Worm (Caenorhabditis elegans) whole organism, late embryonic: ENCODE measurements around the gene R01H2.2.

Source experiments
- C38D4.7 ChIP-seq: fragments of 200-800 bp; sonication (Bioruptor generic); optimal IDR thresholded peaks from 2 replicates; lab custom pipeline; 2018; ENCODE audit warnings: mild to moderate bottlenecking, missing genetic modification characterization, moderate library complexity, missing compliant biosample characterization
- T23F11.4 ChIP-seq: fragments of 200-800 bp; sonication (Bioruptor generic); optimal IDR thresholded peaks from 2 replicates; lab custom pipeline; 2018; ENCODE audit warnings: mild to moderate bottlenecking, missing genetic modification characterization, missing compliant biosample characterization
- Y22D7AL.16 ChIP-seq: sonication (generic microtip); optimal IDR thresholded peaks from 2 replicates; lab custom pipeline; 2016; ENCODE audit warnings: missing genetic modification characterization, missing compliant biosample characterization
- ceh-30 ChIP-seq: fragments of 150-350 bp; optimal IDR thresholded peaks from 2 replicates; lab custom pipeline; 2014; ENCODE audit warnings: missing biosample characterization, missing genetic modification characterization
- ceh-45 ChIP-seq: fragments of 200-800 bp; sonication (Bioruptor generic); IDR thresholded peaks from 2 replicates; pipeline ENCODE4 v1.3.6; 2022; ENCODE audit warnings: missing genetic modification reagents, missing genetic modification characterization, missing compliant biosample characterization
- ceh-48 ChIP-seq: sonication (generic microtip); optimal IDR thresholded peaks from 2 replicates; lab custom pipeline; 2016; ENCODE audit warnings: missing genetic modification characterization, inconsistent platforms, missing compliant biosample characterization
- ceh-6 ChIP-seq: fragments of 200-800 bp; sonication (Bioruptor generic); optimal IDR thresholded peaks from 2 replicates; lab custom pipeline; 2018; ENCODE audit warnings: mild to moderate bottlenecking, missing genetic modification characterization, missing compliant biosample characterization
- ceh-9 ChIP-seq: sonication (generic microtip); optimal IDR thresholded peaks from 2 replicates; lab custom pipeline; 2016; ENCODE audit warnings: mild to moderate bottlenecking, missing genetic modification characterization, inconsistent platforms, missing compliant biosample characterization
- dmd-4 ChIP-seq: sonication (generic microtip); optimal IDR thresholded peaks from 2 replicates; lab custom pipeline; 2016; ENCODE audit warnings: borderline replicate concordance, missing genetic modification characterization, missing compliant biosample characterization
- dve-1 ChIP-seq: sonication (generic microtip); optimal IDR thresholded peaks from 2 replicates; lab custom pipeline; 2017; ENCODE audit warnings: antibody characterized with exemption, mild to moderate bottlenecking, missing genetic modification characterization, missing compliant biosample characterization
- elt-2 ChIP-seq: sonication (generic microtip); optimal IDR thresholded peaks from 2 replicates; lab custom pipeline; 2016; ENCODE audit warnings: missing genetic modification reagents, missing genetic modification characterization, missing compliant biosample characterization
- elt-4 ChIP-seq: sonication (generic microtip); optimal IDR thresholded peaks from 2 replicates; lab custom pipeline; 2016; ENCODE audit warnings: missing genetic modification characterization, missing compliant biosample characterization
- ets-4 ChIP-seq: sonication (generic microtip); optimal IDR thresholded peaks from 2 replicates; lab custom pipeline; 2016; ENCODE audit warnings: missing genetic modification characterization, missing compliant biosample characterization
- fax-1 ChIP-seq: sonication (generic microtip); optimal IDR thresholded peaks from 2 replicates; lab custom pipeline; 2016; ENCODE audit warnings: missing genotype, missing genetic modification characterization, missing compliant biosample characterization
- fkh-10 ChIP-seq: fragments of 150-350 bp; optimal IDR thresholded peaks from 2 replicates; lab custom pipeline; 2014; ENCODE audit warnings: missing biosample characterization, missing genetic modification reagents, missing genetic modification characterization
- gmeb-2 ChIP-seq: sonication (generic microtip); optimal IDR thresholded peaks from 2 replicates; lab custom pipeline; 2016; ENCODE audit warnings: missing genetic modification characterization, inconsistent platforms, missing compliant biosample characterization
- hlh-13 ChIP-seq: fragments of 200-800 bp; sonication (Bioruptor generic); optimal IDR thresholded peaks from 2 replicates; lab custom pipeline; 2018; ENCODE audit warnings: mild to moderate bottlenecking, missing genetic modification characterization, missing compliant biosample characterization
- hlh-15 ChIP-seq: sonication (generic microtip); optimal IDR thresholded peaks from 2 replicates; lab custom pipeline; 2016; ENCODE audit warnings: missing genetic modification characterization, missing compliant biosample characterization
- hlh-30 ChIP-seq: sonication (generic microtip); optimal IDR thresholded peaks from 2 replicates; lab custom pipeline; 2017; ENCODE audit warnings: antibody characterized with exemption, missing genetic modification characterization, missing compliant biosample characterization; ENCODE audit not compliant: insufficient read depth
- hlh-8 ChIP-seq: sonication (generic microtip); optimal IDR thresholded peaks from 2 replicates; lab custom pipeline; 2016; ENCODE audit warnings: missing genotype, missing genetic modification characterization, missing compliant biosample characterization
- madf-2 ChIP-seq: sonication (generic microtip); optimal IDR thresholded peaks from 2 replicates; lab custom pipeline; 2017; ENCODE audit warnings: missing genetic modification characterization, missing compliant biosample characterization
- mec-3 ChIP-seq: sonication (generic microtip); optimal IDR thresholded peaks from 2 replicates; lab custom pipeline; 2016; ENCODE audit warnings: borderline replicate concordance, missing genetic modification characterization, missing compliant biosample characterization
- nfya-1 ChIP-seq: sonication (generic microtip); optimal IDR thresholded peaks from 2 replicates; lab custom pipeline; 2017; ENCODE audit warnings: missing genetic modification characterization, mild to moderate bottlenecking, missing compliant biosample characterization, antibody characterized with exemption, moderate library complexity
- pag-3 ChIP-seq: sonication (generic microtip); optimal IDR thresholded peaks from 2 replicates; lab custom pipeline; 2016; ENCODE audit warnings: missing compliant biosample characterization, missing genetic modification characterization, borderline replicate concordance
- pat-9 ChIP-seq: fragments of 200-800 bp; sonication (Bioruptor generic); optimal IDR thresholded peaks from 2 replicates; lab custom pipeline; 2018; ENCODE audit warnings: mild to moderate bottlenecking, missing genetic modification characterization, moderate library complexity, missing compliant biosample characterization
- pax-1 ChIP-seq: fragments of 150-350 bp; optimal IDR thresholded peaks from 2 replicates; lab custom pipeline; 2014; ENCODE audit warnings: missing biosample characterization, missing genetic modification characterization
- pha-4 ChIP-seq: fragments of 150-350 bp; optimal IDR thresholded peaks from 2 replicates; lab custom pipeline; 2018; ENCODE audit warnings: missing biosample characterization, missing genetic modification reagents, missing genetic modification characterization
- pros-1 ChIP-seq: fragments of 150-350 bp; optimal IDR thresholded peaks from 2 replicates; lab custom pipeline; 2014; ENCODE audit warnings: missing biosample characterization, missing genetic modification reagents, missing genetic modification characterization
- ref-2 ChIP-seq: sonication (generic microtip); optimal IDR thresholded peaks from 2 replicates; lab custom pipeline; 2016; ENCODE audit warnings: missing genetic modification characterization, missing compliant biosample characterization
- sox-2 ChIP-seq: fragments of 200-800 bp; sonication (Bioruptor generic); IDR thresholded peaks from 2 replicates; pipeline ENCODE4 v1.3.6; 2022; ENCODE audit warnings: missing genetic modification reagents, missing genetic modification characterization, missing compliant biosample characterization
- ttx-3 ChIP-seq: sonication (generic microtip); optimal IDR thresholded peaks from 2 replicates; lab custom pipeline; 2016; ENCODE audit warnings: missing genetic modification reagents, missing genetic modification characterization, missing compliant biosample characterization
- unc-55 ChIP-seq: sonication (generic microtip); optimal IDR thresholded peaks from 2 replicates; lab custom pipeline; 2017; ENCODE audit warnings: missing biosample characterization, missing genetic modification reagents, missing genetic modification characterization

The R01H2.2 gene

ce11 chrIII:7067385-7067896 lies 11.1 kb downstream of the R01H2.2 start, which contains the start of gene ger-1:
Gene ger-1, minus strand, starts transcription at chrIII:7067477.
- TF ChIP-seq ets-4 (tag; lab: Kevin White, UChicago) (no peak), pag-3 (tag; lab: Kevin White, UChicago) (no peak), ceh-48 (tag; lab: Kevin White, UChicago) (no peak), mec-3 (tag; lab: Kevin White, UChicago) (no peak), madf-2 (tag; lab: Kevin White, UChicago) (no peak), elt-4 (tag; lab: Kevin White, UChicago) (no peak), hlh-8 (tag; lab: Kevin White, UChicago) (no peak), dmd-4 (tag; lab: Kevin White, UChicago) (no peak), hlh-15 (tag; lab: Kevin White, UChicago) (no peak)

- no peak for TF ChIP-seq ceh-48 (tag; lab: Kevin White, UChicago)
- TF ChIP-seq pax-1 (tag; lab: Kevin White, UChicago) = no peak
- TF ChIP-seq nfya-1 (tag; lab: Kevin White, UChicago) = peak; percentile 38
- no peak for TF ChIP-seq ceh-6 (GFP tag; lab: Kevin White, UChicago)
- TF ChIP-seq, all 69 proteins: peak for 1
Observed at ce11 chrIII:7068520-7069113, 12.3 kb downstream of the R01H2.2 start, which contains the start of the genes ubc-18 and R01H2.8. Gene ubc-18, minus strand, starts transcription at chrIII:7068570. Gene R01H2.8, plus strand, starts transcription at chrIII:7069063.

- TF ChIP-seq ceh-30 (tag; lab: Kevin White, UChicago) = no peak
- no peak for TF ChIP-seq fkh-10 (GFP tag; lab: Kevin White, UChicago)
- no peak for TF ChIP-seq hlh-30
- TF ChIP-seq hlh-8 (tag; lab: Kevin White, UChicago) = no peak
- TF ChIP-seq unc-55 (GFP tag; lab: Kevin White, UChicago) = no peak
- TF ChIP-seq pros-1 (tag; lab: Kevin White, UChicago) = no peak
- TF ChIP-seq elt-2 = no peak
Observed at ce11 chrIII:7069981-7070380, 13.6 kb downstream of the R01H2.2 start, which contains the start of gene tmem-17. Gene tmem-17, plus strand, starts transcription at chrIII:7070281.

- no peak for TF ChIP-seq pros-1 (tag; lab: Kevin White, UChicago)
Observed at ce11 chrIII:7072452-7072851, 16.1 kb downstream of the R01H2.2 start, which contains the start of gene lin-37. Gene lin-37, minus strand, starts transcription at chrIII:7072552.

- TF ChIP-seq fkh-10 (GFP tag; lab: Kevin White, UChicago) (no peak), ceh-48 (tag; lab: Kevin White, UChicago) (peak; percentile 2), ceh-9 (tag; lab: Kevin White, UChicago) (no peak), ets-4 (tag; lab: Kevin White, UChicago) (no peak), ref-2 (no peak)
Observed at ce11 chrIII:7073801-7074386, 17.6 kb downstream of the R01H2.2 start, which contains the start of gene ZK418.5. Gene ZK418.5, minus strand, starts transcription at chrIII:7073851.

- no peak for TF ChIP-seq hlh-13 (GFP tag; lab: Kevin White, UChicago)
- no peak for TF ChIP-seq ceh-45 (GFP tag; lab: Robert Waterston, UW)
- TF ChIP-seq gmeb-2 (tag; lab: Kevin White, UChicago) = no peak
- TF ChIP-seq ttx-3 = no peak
- TF ChIP-seq mec-3 (tag; lab: Kevin White, UChicago) = no peak
- no peak for TF ChIP-seq C38D4.7 (GFP tag; lab: Kevin White, UChicago)
- TF ChIP-seq dmd-4 (tag; lab: Kevin White, UChicago) = no peak
- TF ChIP-seq Y22D7AL.16 (tag; lab: Kevin White, UChicago) = no peak
- TF ChIP-seq elt-4 (tag; lab: Kevin White, UChicago) = no peak
- TF ChIP-seq T23F11.4 (GFP tag; lab: Kevin White, UChicago) = no peak
- no peak for TF ChIP-seq dve-1
- no peak for TF ChIP-seq fax-1 (tag; lab: Kevin White, UChicago)
- no peak for TF ChIP-seq pha-4 (tag; lab: Kevin White, UChicago)
- TF ChIP-seq pat-9 (tag; lab: Kevin White, UChicago) = no peak
- TF ChIP-seq sox-2 (GFP tag; lab: Robert Waterston, UW) = no peak
Observed at ce11 chrIII:7076386-7076785, 20.0 kb downstream of the R01H2.2 start, which contains the start of gene ZK418.13. Gene ZK418.13, minus strand, starts transcription at chrIII:7076486.
